Worm (Caenorhabditis elegans): ENCODE results near the gene F27B3.6.

DNA sequence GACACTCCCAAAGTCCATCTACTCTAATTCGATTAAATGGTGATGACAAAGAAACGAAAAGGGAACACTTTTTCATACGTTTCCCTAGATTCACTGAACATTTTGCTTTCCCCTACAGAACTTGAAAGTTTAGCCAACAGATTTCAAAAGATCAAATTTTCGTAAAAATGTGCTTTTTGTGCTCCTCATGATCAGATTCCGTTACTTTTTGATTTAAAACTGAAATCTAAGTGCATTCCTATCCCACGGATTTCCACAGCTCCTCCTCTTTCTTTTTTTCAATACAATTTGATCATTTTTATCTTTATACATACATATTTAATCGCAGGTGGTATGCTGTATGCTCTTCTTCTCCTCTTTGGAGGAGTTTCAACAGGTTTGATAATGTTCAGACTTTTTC lies 9.2 kb upstream of the F27B3.6 start, which contains the start of gene ddo-3:
- TF ChIP-seq klf-2 (GFP tag; conservative IDR thresholded peaks at IDR 0.05) (no peak), cog-1 (tag; optimal IDR thresholded peaks at IDR 0.05) (no peak), flt-1 (GFP tag; IDR thresholded peaks at IDR 0.05) (no peak), med-1 (GFP tag; optimal IDR thresholded peaks at IDR 0.05; ENCODE audit: insufficient read depth) (no peak), ztf-29 (GFP tag; IDR thresholded peaks at IDR 0.05) (no peak), ztf-23 (GFP tag; IDR thresholded peaks at IDR 0.05) (no peak), ref-1 (GFP tag; conservative IDR thresholded peaks at IDR 0.05) (no peak)

All from whole organism, midembryonic.